Fruit fly (Drosophila melanogaster) whole organism, embryonic: ENCODE data around the gene CG11893.

Experiments
- ATbp ChIP-seq: fragments of 200-800 bp; sonication (Bioruptor generic); optimal IDR thresholded peaks from 2 replicates; lab custom pipeline; 2017; ENCODE audit warnings: missing biosample characterization, mild to moderate bottlenecking, missing genetic modification characterization, missing genetic modification reagents
- Aef1 ChIP-seq: fragments of 200-800 bp; sonication (Bioruptor generic); IDR thresholded peaks from 3 replicates; pipeline ENCODE4 v1.3.6; 2022; ENCODE audit warnings: missing biosample characterization, missing genetic modification characterization
- Antp ChIP-seq: fragments of 200-800 bp; sonication (Bioruptor generic); optimal IDR thresholded peaks from 3 replicates; lab custom pipeline; 2016; ENCODE audit warnings: missing biosample characterization, missing genetic modification characterization
- CG10147 ChIP-seq: fragments of 200-800 bp; sonication (Bioruptor generic); optimal IDR thresholded peaks from 2 replicates; lab custom pipeline; 2019; ENCODE audit warnings: missing biosample characterization, mild to moderate bottlenecking, missing genetic modification characterization, moderate library complexity
- CG11695 ChIP-seq: fragments of 200-800 bp; sonication (Bioruptor generic); IDR thresholded peaks from 3 replicates; pipeline ENCODE4 v1.3.6; 2022; ENCODE audit warnings: missing biosample characterization, missing genetic modification characterization
- CG14014 ChIP-seq: fragments of 200-800 bp; sonication (Bioruptor generic); IDR thresholded peaks from 2 replicates; pipeline ENCODE4 v1.3.6; 2022; ENCODE audit warnings: missing biosample characterization, missing genetic modification characterization
- CG34376 ChIP-seq: fragments of 200-800 bp; sonication (Bioruptor generic); optimal IDR thresholded peaks from 2 replicates; lab custom pipeline; 2018; ENCODE audit warnings: missing biosample characterization, mild to moderate bottlenecking, missing genetic modification characterization
- CG6689 ChIP-seq: fragments of 200-800 bp; sonication (Bioruptor generic); IDR thresholded peaks from 2 replicates; pipeline ENCODE4 v1.3.6; 2022; ENCODE audit warnings: missing biosample characterization, missing genetic modification characterization
- CG7963 ChIP-seq: fragments of 200-800 bp; sonication (Bioruptor generic); IDR thresholded peaks from 3 replicates; pipeline ENCODE4 v1.3.6; 2022; ENCODE audit warnings: missing biosample characterization, missing genetic modification characterization; ENCODE audit not compliant: partially characterized antibody
- CG7987 ChIP-seq: fragments of 200-800 bp; sonication (Bioruptor generic); optimal IDR thresholded peaks from 2 replicates; lab custom pipeline; 2018; ENCODE audit warnings: missing biosample characterization, mild to moderate bottlenecking, missing genetic modification characterization, moderate library complexity
- CG9609 ChIP-seq: fragments of 200-800 bp; sonication (Bioruptor generic); optimal IDR thresholded peaks from 3 replicates; lab custom pipeline; 2016; ENCODE audit warnings: missing biosample characterization, missing genetic modification characterization
- CG9727 ChIP-seq: fragments of 200-800 bp; sonication (Bioruptor generic); optimal IDR thresholded peaks from 3 replicates; lab custom pipeline; 2017; ENCODE audit warnings: missing biosample characterization, mild to moderate bottlenecking, missing genetic modification characterization
- CTCF ChIP-seq: fragments of 200-800 bp; sonication (Bioruptor generic); optimal IDR thresholded peaks from 2 replicates; lab custom pipeline; 2017; ENCODE audit warnings: missing biosample characterization, mild to moderate bottlenecking, missing genetic modification characterization, moderate library complexity
- Drgx ChIP-seq: fragments of 200-800 bp; sonication (Bioruptor generic); IDR thresholded peaks from 2 replicates; pipeline ENCODE4 v1.3.6; 2022; ENCODE audit warnings: missing biosample characterization, missing genetic modification characterization
- Ets65A ChIP-seq: fragments of 200-800 bp; sonication (Bioruptor generic); peaks from one replicate; lab custom pipeline; 2016; ENCODE audit warnings: missing biosample characterization, missing genetic modification characterization
- Fer3 ChIP-seq: fragments of 200-800 bp; sonication (Bioruptor generic); optimal IDR thresholded peaks from 2 replicates; lab custom pipeline; 2018; ENCODE audit warnings: missing biosample characterization, mild to moderate bottlenecking, missing genetic modification characterization, moderate library complexity
- GATAe ChIP-seq: fragments of 200-800 bp; sonication (Bioruptor generic); conservative IDR thresholded peaks from 2 replicates; pipeline ENCODE4 v1.3.6; 2022; ENCODE audit warnings: missing biosample characterization, missing genetic modification characterization
- Gug ChIP-seq: fragments of 200-800 bp; sonication (Bioruptor generic); IDR thresholded peaks from 4 replicates; pipeline ENCODE4 v1.3.6; 2022; ENCODE audit warnings: missing biosample characterization, missing genetic modification characterization
- HHEX ChIP-seq: fragments of 200-800 bp; sonication (Bioruptor generic); optimal IDR thresholded peaks from 3 replicates; lab custom pipeline; 2017; ENCODE audit warnings: missing biosample characterization, mild to moderate bottlenecking, missing genetic modification characterization, missing genetic modification reagents
- HLH4C ChIP-seq: fragments of 200-800 bp; sonication (Bioruptor generic); IDR thresholded peaks from 3 replicates; pipeline ENCODE4 v1.3.6; 2022; ENCODE audit warnings: missing biosample characterization, missing genetic modification characterization; ENCODE audit not compliant: partially characterized antibody
- HLH54F ChIP-seq: fragments of 200-800 bp; sonication (Bioruptor generic); optimal IDR thresholded peaks from 3 replicates; lab custom pipeline; 2016; ENCODE audit warnings: missing biosample characterization, missing genetic modification characterization
- Hand ChIP-seq: fragments of 200-800 bp; sonication (Bioruptor generic); optimal IDR thresholded peaks from 2 replicates; lab custom pipeline; 2017; ENCODE audit warnings: mild to moderate bottlenecking, missing biosample characterization, missing genetic modification reagents, missing genetic modification characterization
- Mrtf ChIP-seq: fragments of 200-800 bp; sonication (Bioruptor generic); IDR thresholded peaks from 3 replicates; pipeline ENCODE4 v1.3.6; 2022; ENCODE audit warnings: missing biosample characterization, missing genetic modification characterization
- Oaz ChIP-seq: fragments of 200-800 bp; sonication (Bioruptor generic); IDR thresholded peaks from 2 replicates; pipeline ENCODE4 v1.3.6; 2022; ENCODE audit warnings: missing biosample characterization, missing genetic modification characterization
- PHDP ChIP-seq: fragments of 200-800 bp; sonication (Bioruptor generic); optimal IDR thresholded peaks from 3 replicates; lab custom pipeline; 2018; ENCODE audit warnings: missing biosample characterization, mild to moderate bottlenecking, missing genetic modification characterization, moderate library complexity
- Six4 ChIP-seq: fragments of 200-800 bp; sonication (Bioruptor generic); optimal IDR thresholded peaks from 2 replicates; lab custom pipeline; 2016; ENCODE audit warnings: missing biosample characterization, missing genetic modification characterization
- Ssrp ChIP-seq: fragments of 200-800 bp; sonication (Bioruptor generic); optimal IDR thresholded peaks from 2 replicates; lab custom pipeline; 2018; ENCODE audit warnings: missing biosample characterization, mild to moderate bottlenecking, missing genetic modification characterization, moderate library complexity
- ato ChIP-seq: fragments of 200-800 bp; sonication (Bioruptor generic); IDR thresholded peaks from 2 replicates; pipeline ENCODE4 v1.3.6; 2022; ENCODE audit warnings: missing biosample characterization, missing genetic modification characterization; ENCODE audit not compliant: partially characterized antibody
- cas ChIP-seq: fragments of 200-800 bp; sonication (Bioruptor generic); IDR thresholded peaks from 2 replicates; pipeline ENCODE4 v1.3.6; 2022; ENCODE audit warnings: missing biosample characterization, missing genetic modification characterization
- cg ChIP-seq: fragments of 200-800 bp; sonication (Bioruptor generic); optimal IDR thresholded peaks from 3 replicates; lab custom pipeline; 2019; ENCODE audit warnings: missing biosample characterization, mild to moderate bottlenecking, missing genetic modification characterization, moderate library complexity
- chinmo ChIP-seq: fragments of 200-800 bp; sonication (Bioruptor generic); IDR thresholded peaks from 4 replicates; pipeline ENCODE4 v1.3.6; 2022; ENCODE audit warnings: missing biosample characterization, missing genetic modification characterization; ENCODE audit not compliant: partially characterized antibody
- danr ChIP-seq: fragments of 200-800 bp; sonication (Bioruptor generic); IDR thresholded peaks from 2 replicates; pipeline ENCODE4 v1.3.6; 2022; ENCODE audit warnings: missing biosample characterization, missing genetic modification characterization
- exex ChIP-seq: fragments of 200-800 bp; sonication (Bioruptor generic); optimal IDR thresholded peaks from 4 replicates; lab custom pipeline; 2018; ENCODE audit warnings: missing biosample characterization, mild to moderate bottlenecking, missing genetic modification characterization, moderate library complexity
- ftz-f1 ChIP-seq: fragments of 200-800 bp; sonication (Bioruptor generic); optimal IDR thresholded peaks from 2 replicates; lab custom pipeline; 2016; ENCODE audit warnings: missing biosample characterization, missing genetic modification characterization
- gsb-n ChIP-seq: fragments of 200-800 bp; sonication (Bioruptor generic); optimal IDR thresholded peaks from 3 replicates; lab custom pipeline; 2018; ENCODE audit warnings: missing biosample characterization, mild to moderate bottlenecking, missing genetic modification characterization
- ham ChIP-seq: fragments of 200-800 bp; sonication (Bioruptor generic); IDR thresholded peaks from 2 replicates; pipeline ENCODE4 v1.3.6; 2022; ENCODE audit warnings: missing biosample characterization, missing genetic modification characterization
- lmd ChIP-seq: fragments of 200-800 bp; sonication (Bioruptor generic); IDR thresholded peaks from 2 replicates; pipeline ENCODE4 v1.3.6; 2022; ENCODE audit warnings: missing biosample characterization, missing genetic modification characterization
- lola ChIP-seq, 3 experiments: fragments of >200 bp in 2 of 3; fragments of 200-800 bp in 1 of 3; sonication (Bioruptor generic) in 1 of 3; optimal IDR thresholded peaks; 2 replicates each; lab custom pipeline; 2017 to 2019; ENCODE audit warnings: missing biosample characterization in 3 of 3, missing genetic modification characterization in 3 of 3, mild to moderate bottlenecking in 1 of 3, moderate library complexity in 1 of 3
- nau ChIP-seq: fragments of 200-800 bp; sonication (Bioruptor generic); optimal IDR thresholded peaks from 3 replicates; lab custom pipeline; 2017; ENCODE audit warnings: missing biosample characterization, mild to moderate bottlenecking, missing genetic modification characterization, missing genetic modification reagents
- pfk ChIP-seq: fragments of 200-800 bp; sonication (Bioruptor generic); optimal IDR thresholded peaks from 2 replicates; lab custom pipeline; 2018; ENCODE audit warnings: missing biosample characterization, mild to moderate bottlenecking, missing genetic modification characterization, moderate library complexity
- phol ChIP-seq: fragments of 200-800 bp; sonication (Bioruptor generic); optimal IDR thresholded peaks from 3 replicates; lab custom pipeline; 2018; ENCODE audit warnings: missing biosample characterization, mild to moderate bottlenecking, missing genetic modification characterization, moderate library complexity
- prd ChIP-seq, 3 experiments: fragments of >200 bp in 2 of 3; fragments of 200-800 bp in 1 of 3; sonication (Bioruptor generic) in 1 of 3; optimal IDR thresholded peaks in 2 of 3; IDR thresholded peaks in 1 of 3; 2 replicates in 2 of 3; 3 replicates in 1 of 3; pipeline versions ENCODE4 v1.3.6 to Lab custom; 2017 to 2022; ENCODE audit warnings: missing biosample characterization in 1 of 3, missing genetic modification characterization in 1 of 3
- rib ChIP-seq: fragments of 200-800 bp; sonication (Bioruptor generic); IDR thresholded peaks from 2 replicates; pipeline ENCODE4 v1.3.6; 2022; ENCODE audit warnings: missing biosample characterization, missing genetic modification characterization
- sr ChIP-seq: fragments of 200-800 bp; sonication (Bioruptor generic); IDR thresholded peaks from 3 replicates; pipeline ENCODE4 v1.3.6; 2022; ENCODE audit warnings: missing biosample characterization, missing genetic modification characterization
- ssp ChIP-seq: fragments of 200-800 bp; sonication (Bioruptor generic); IDR thresholded peaks from 2 replicates; pipeline ENCODE4 v1.3.6; 2022; ENCODE audit warnings: missing biosample characterization, missing genetic modification characterization
- tap ChIP-seq: fragments of 200-800 bp; optimal IDR thresholded peaks from 3 replicates; lab custom pipeline; 2019; ENCODE audit warnings: missing biosample characterization, mild to moderate bottlenecking, missing genetic modification characterization, moderate library complexity
- tio ChIP-seq: fragments of 200-800 bp; sonication (Bioruptor generic); optimal IDR thresholded peaks from 2 replicates; lab custom pipeline; 2017; ENCODE audit warnings: missing biosample characterization, missing genetic modification characterization, inconsistent platforms
- wek ChIP-seq: fragments of 200-800 bp; sonication (Bioruptor generic); optimal IDR thresholded peaks from 3 replicates; lab custom pipeline; 2018; ENCODE audit warnings: missing biosample characterization, mild to moderate bottlenecking, missing genetic modification characterization, moderate library complexity
- zen2 ChIP-seq: fragments of 200-800 bp; sonication (Bioruptor generic); IDR thresholded peaks from 3 replicates; pipeline ENCODE4 v1.3.6; 2022; ENCODE audit warnings: missing biosample characterization, missing genetic modification characterization; ENCODE audit not compliant: partially characterized antibody

The CG11893 gene

DNA sequence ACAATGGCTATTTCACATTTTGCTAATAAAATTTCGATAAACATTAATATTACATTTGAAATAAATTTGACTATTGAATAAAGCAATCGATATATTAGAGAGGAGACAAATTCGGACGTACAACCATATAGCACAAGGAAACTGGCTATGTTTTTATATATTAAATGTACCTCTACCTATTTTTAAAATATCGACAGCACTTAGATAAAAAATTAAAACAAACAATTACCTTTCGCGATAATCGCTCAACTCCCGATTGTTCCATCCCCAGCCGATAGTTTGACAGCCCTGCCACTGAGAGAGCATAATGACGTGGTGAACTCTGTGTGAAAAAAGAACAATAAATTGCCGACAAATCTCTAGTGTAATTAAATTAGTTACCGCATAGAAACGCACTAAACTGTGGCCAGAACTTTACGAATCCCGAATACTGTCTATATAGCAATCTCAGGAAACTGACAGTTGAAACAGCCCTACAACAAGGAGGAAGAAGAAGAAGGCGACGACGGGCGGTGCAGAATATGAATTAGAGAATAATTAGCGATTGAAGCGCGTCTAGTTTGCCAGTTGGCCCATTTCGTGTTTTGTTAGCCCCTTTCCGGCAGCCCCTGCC lies 31.0 kb upstream of the CG11893 start, which contains the start of gene CG11857:
Gene CG11857 (plus strand): TSS at position 271 of the 613 bp plus-strand sequence.
- TF ChIP-seq CG10147 (GFP tag; lab: Kevin White, UChicago) (peak; percentile 97), lmd (peak; percentile 99), Ets65A (GFP tag; lab: Kevin White, UChicago) (peak; percentile 100), Gug (GFP tag; lab: Robert Waterston, UW) (peak; percentile 99), CG9727 (GFP tag; lab: Kevin White, UChicago) (peak; percentile 98), Mrtf (GFP tag; lab: Robert Waterston, UW) (peak; percentile 99), Ssrp (peak; percentile 99), zen2 (GFP tag; lab: Robert Waterston, UW) (peak; percentile 99), CG7963 (GFP tag; lab: Robert Waterston, UW) (peak; percentile 99), tap (tag; lab: Kevin White, UChicago) (peak; percentile 95), cas (GFP tag; lab: Robert Waterston, UW) (peak; percentile 98), Antp (peak; percentile 97), wek (peak; percentile 79), ssp (GFP tag; lab: Robert Waterston, UW) (peak; percentile 95), ATbp (GFP tag; lab: Kevin White, UChicago) (peak; percentile 92), CG11695 (GFP tag; lab: Robert Waterston, UW) (peak; percentile 96), lola (GFP tag; optimal IDR thresholded peaks at IDR 0.05; lab: Kevin White, UChicago) (peak in 1 of 3 experiments; percentile 97), Aef1 (GFP tag; lab: Robert Waterston, UW) (peak; percentile 99), ftz-f1 (GFP tag; lab: Kevin White, UChicago) (peak; percentile 91), rib (peak; percentile 99), Six4 (peak; percentile 97), sr (GFP tag; lab: Robert Waterston, UW) (peak; percentile 87; the same call in 2 of the 3 replicates), HLH4C (GFP tag; lab: Robert Waterston, UW) (peak; percentile 99), ham (GFP tag; lab: Robert Waterston, UW) (peak; percentile 96), ato (GFP tag; lab: Robert Waterston, UW) (peak; percentile 96), tio (GFP tag; lab: Kevin White, UChicago) (no peak), CG6689 (GFP tag; lab: Robert Waterston, UW) (peak; percentile 98), prd (optimal IDR thresholded peaks at IDR 0.05; lab: Kevin White, UChicago) (no peak), prd (GFP tag; IDR thresholded peaks at IDR 0.05; lab: Robert Waterston, UW) (peak; percentile 100), HHEX (GFP tag; lab: Kevin White, UChicago) (peak; percentile 96), HLH54F (peak; percentile 98), phol (tag; lab: Kevin White, UChicago) (peak; percentile 98), chinmo (GFP tag; lab: Robert Waterston, UW) (peak; percentile 98), pfk (GFP tag; lab: Kevin White, UChicago) (peak; percentile 37), GATAe (GFP tag; lab: Robert Waterston, UW) (peak; percentile 97), cg (no peak), gsb-n (tag; lab: Kevin White, UChicago) (peak; percentile 95), CG9609 (peak; percentile 98), danr (GFP tag; lab: Robert Waterston, UW) (peak; percentile 98), exex (tag; lab: Kevin White, UChicago) (peak; percentile 89), CG34376 (GFP tag; lab: Kevin White, UChicago) (peak; percentile 97), CG14014 (GFP tag; lab: Robert Waterston, UW) (peak; percentile 99), nau (no peak), CG7987 (GFP tag; lab: Kevin White, UChicago) (peak; percentile 95), Hand (GFP tag; lab: Kevin White, UChicago) (peak; percentile 86), CTCF (GFP tag; lab: Kevin White, UChicago) (peak; percentile 59), PHDP (tag; lab: Kevin White, UChicago) (peak; percentile 97), Drgx (GFP tag; lab: Robert Waterston, UW) (peak; percentile 96), Fer3 (tag; lab: Kevin White, UChicago) (peak; percentile 98), Oaz (GFP tag; lab: Robert Waterston, UW) (peak; percentile 98)
